Worm (Caenorhabditis elegans) whole organism, L2 larva: ENCODE data around the gene egg-3.

Experiments used
- C34F6.9 ChIP-seq: fragments of 150-350 bp; optimal IDR thresholded peaks from 2 replicates; lab custom pipeline; 2014; ENCODE audit warnings: missing biosample characterization, missing genetic modification characterization
- R02D3.7 ChIP-seq: fragments of 150-350 bp; optimal IDR thresholded peaks from 2 replicates; lab custom pipeline; 2014; ENCODE audit warnings: missing biosample characterization, missing genetic modification characterization
- ZK546.5 ChIP-seq: sonication (generic microtip); optimal IDR thresholded peaks from 2 replicates; lab custom pipeline; 2017; ENCODE audit warnings: missing biosample characterization, missing genetic modification characterization
- alr-1 ChIP-seq: fragments of 150-350 bp; optimal IDR thresholded peaks from 2 replicates; lab custom pipeline; 2014; ENCODE audit warnings: missing biosample characterization, missing genetic modification characterization
- aly-2 ChIP-seq: fragments of 150-350 bp; optimal IDR thresholded peaks from 2 replicates; lab custom pipeline; 2014; ENCODE audit warnings: missing biosample characterization, missing genetic modification characterization
- ama-1 ChIP-seq: fragments of 150-350 bp; optimal IDR thresholded peaks from 2 replicates; lab custom pipeline; 2018; ENCODE audit warnings: inconsistent platforms
- blmp-1 ChIP-seq: sonication (generic microtip); optimal IDR thresholded peaks from 2 replicates; lab custom pipeline; 2017; ENCODE audit warnings: missing genetic modification characterization, mild to moderate bottlenecking, missing compliant biosample characterization, antibody characterized with exemption, moderate library complexity; ENCODE audit not compliant: insufficient read depth
- crh-2 ChIP-seq: sonication (generic microtip); optimal IDR thresholded peaks from 2 replicates; lab custom pipeline; 2017; ENCODE audit warnings: missing biosample characterization, missing genetic modification characterization
- dmd-4 ChIP-seq: sonication (generic microtip); optimal IDR thresholded peaks from 2 replicates; lab custom pipeline; 2017; ENCODE audit warnings: missing biosample characterization, missing genetic modification characterization
- elt-3 ChIP-seq: sonication (generic microtip); optimal IDR thresholded peaks from 2 replicates; lab custom pipeline; 2017; ENCODE audit warnings: missing biosample characterization, missing genetic modification characterization
- fos-1 ChIP-seq: fragments of 150-350 bp; optimal IDR thresholded peaks from 2 replicates; lab custom pipeline; 2014; ENCODE audit warnings: missing biosample characterization, missing genetic modification characterization
- lin-11 ChIP-seq: fragments of 150-350 bp; sonication (generic microtip); optimal IDR thresholded peaks from 2 replicates; lab custom pipeline; 2014; ENCODE audit warnings: missing biosample characterization, missing genetic modification characterization, inconsistent platforms, mixed read lengths
- lsy-2 ChIP-seq, 2 experiments: fragments of 150-350 bp in 1 of 2; sonication (generic microtip) in 1 of 2; optimal IDR thresholded peaks; 2 replicates each; lab custom pipeline; 2014 to 2017; ENCODE audit warnings: missing biosample characterization in 2 of 2, missing genetic modification characterization in 2 of 2
- nhr-10 ChIP-seq: sonication (generic microtip); optimal IDR thresholded peaks from 2 replicates; lab custom pipeline; 2017; ENCODE audit warnings: missing biosample characterization, missing genetic modification characterization
- nhr-12 ChIP-seq: fragments of 150-350 bp; optimal IDR thresholded peaks from 2 replicates; lab custom pipeline; 2014; ENCODE audit warnings: missing biosample characterization, missing genetic modification characterization
- nhr-21 ChIP-seq: fragments of 150-350 bp; optimal IDR thresholded peaks from 2 replicates; lab custom pipeline; 2014; ENCODE audit warnings: missing biosample characterization, missing genetic modification characterization
- nhr-23 ChIP-seq: fragments of 150-350 bp; optimal IDR thresholded peaks from 2 replicates; lab custom pipeline; 2014; ENCODE audit warnings: missing biosample characterization, missing genetic modification reagents, missing genetic modification characterization
- nhr-25 ChIP-seq: fragments of 150-350 bp; sonication (generic microtip); optimal IDR thresholded peaks from 3 replicates; lab custom pipeline; 2014; ENCODE audit warnings: missing biosample characterization, missing genetic modification characterization
- nhr-77 ChIP-seq: fragments of 150-350 bp; optimal IDR thresholded peaks from 2 replicates; lab custom pipeline; 2014; ENCODE audit warnings: missing biosample characterization, missing genetic modification characterization
- sem-4 ChIP-seq: fragments of 150-350 bp; optimal IDR thresholded peaks from 2 replicates; lab custom pipeline; 2014; ENCODE audit warnings: missing biosample characterization, missing genetic modification reagents, missing genetic modification characterization
- skn-1 ChIP-seq: sonication (generic microtip); optimal IDR thresholded peaks from 2 replicates; lab custom pipeline; 2017; ENCODE audit warnings: missing biosample characterization, missing genetic modification characterization
- sma-9 ChIP-seq, 2 experiments: fragments of 150-350 bp in 1 of 2; sonication (generic microtip) in 1 of 2; optimal IDR thresholded peaks; 2 replicates each; lab custom pipeline; 2014 to 2016; ENCODE audit warnings: missing genetic modification characterization in 2 of 2, mild to moderate bottlenecking in 1 of 2, missing biosample characterization in 1 of 2, missing compliant biosample characterization in 1 of 2, missing genetic modification reagents in 1 of 2, moderate library complexity in 1 of 2
- unc-39 ChIP-seq: fragments of 150-350 bp; optimal IDR thresholded peaks from 2 replicates; lab custom pipeline; 2014; ENCODE audit warnings: missing biosample characterization, missing genetic modification characterization
- ztf-11 ChIP-seq: sonication (generic microtip); optimal IDR thresholded peaks from 2 replicates; lab custom pipeline; 2017; ENCODE audit warnings: missing biosample characterization, missing genetic modification characterization
- ztf-4 ChIP-seq: fragments of 150-350 bp; optimal IDR thresholded peaks from 2 replicates; lab custom pipeline; 2014; ENCODE audit warnings: missing biosample characterization, missing genetic modification characterization

The egg-3 gene

DNA sequence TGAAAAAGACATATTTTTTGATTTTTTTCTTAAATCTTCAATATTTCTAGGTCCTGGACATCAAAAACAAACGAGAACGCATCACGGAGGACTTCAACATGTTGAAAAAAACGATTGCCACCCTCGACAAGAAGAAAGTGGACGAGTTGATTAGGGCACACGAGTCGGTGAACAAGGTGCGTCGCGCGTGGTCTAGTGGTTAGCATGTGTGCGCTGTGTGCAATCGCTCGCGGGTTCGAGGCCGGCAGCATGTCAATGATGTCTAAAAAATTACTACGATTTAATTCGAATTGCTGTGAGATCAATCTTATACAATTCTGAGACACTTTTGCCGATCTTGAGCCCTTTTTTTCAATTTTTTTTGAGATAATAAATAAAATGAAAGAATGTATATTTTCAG lies 44.2 kb downstream of the egg-3 start (continued):
- TF ChIP-seq fos-1 (peak; percentile 59), skn-1 (tag; lab: Kevin White, UChicago) (no peak), nhr-25 (tag; lab: Kevin White, UChicago) (peak; percentile 59), sma-9 (GFP tag; optimal IDR thresholded peaks at IDR 0.05; lab: Kevin White, UChicago) (peak; percentile 81), sma-9 (tag; optimal IDR thresholded peaks at IDR 0.05; lab: Kevin White, UChicago) (no peak)

- TF ChIP-seq skn-1 (tag; lab: Kevin White, UChicago) (no peak), C34F6.9 (tag; lab: Kevin White, UChicago) (no peak), R02D3.7 (tag; lab: Kevin White, UChicago) (no peak), ztf-4 (tag; lab: Kevin White, UChicago) (no peak), ama-1 (lab: Kevin White, UChicago) (no peak), dmd-4 (tag; lab: Kevin White, UChicago) (no peak), aly-2 (tag; lab: Kevin White, UChicago) (no peak), elt-3 (no peak), unc-39 (tag; lab: Kevin White, UChicago) (no peak), nhr-77 (tag; lab: Kevin White, UChicago) (no peak), crh-2 (no peak), nhr-23 (tag; lab: Kevin White, UChicago) (no peak), lin-11 (no peak), nhr-21 (no peak), sem-4 (tag; lab: Kevin White, UChicago) (no peak)
These were observed 45.7 kb downstream of the egg-3 start for ce11 chrII:10838550-10838949.

ce11 chrII:10834717-10835116 lies 49.5 kb downstream of the egg-3 start:
- TF ChIP-seq ztf-11 (tag; lab: Kevin White, UChicago) (no peak), blmp-1 (tag; lab: Kevin White, UChicago) (no peak), nhr-12 (tag; lab: Kevin White, UChicago) (no peak), unc-39 (tag; lab: Kevin White, UChicago) (no peak), ZK546.5 (no peak), alr-1 (no peak), R02D3.7 (tag; lab: Kevin White, UChicago) (no peak), nhr-10 (tag; lab: Kevin White, UChicago) (no peak), aly-2 (tag; lab: Kevin White, UChicago) (no peak), lsy-2 (tag; optimal IDR thresholded peaks at IDR 0.05; lab: Kevin White, UChicago) (no peak), fos-1 (no peak), sma-9 (GFP tag; optimal IDR thresholded peaks at IDR 0.05; lab: Kevin White, UChicago) (no peak), sma-9 (tag; optimal IDR thresholded peaks at IDR 0.05; lab: Kevin White, UChicago) (no peak)
